Worm (Caenorhabditis elegans): ENCODE measurements around the gene mec-14.
A peak's percentile ranks its signal among the peaks of the same experiment; 100 is the strongest.

ce11 chrIII:7179538-7180301 lies 13.1 kb downstream of the mec-14 start, which contains the start of the genes rps-14 and rpl-36:
- peak; percentile 51 for TF ChIP-seq zag-1 (tag; optimal IDR thresholded peaks at IDR 0.05)
- TF ChIP-seq unc-62 (GFP tag; optimal IDR thresholded peaks at IDR 0.05) = no peak
